Worm (Caenorhabditis elegans) whole organism, midembryonic: ENCODE results near the gene anp-1.

Experiments used
- T22C8.4 ChIP-seq: fragments of 200-800 bp; sonication (Bioruptor generic); IDR thresholded peaks from 2 replicates; pipeline ENCODE4 v1.3.6; 2022; ENCODE audit warnings: missing genetic modification characterization, missing compliant biosample characterization
- cog-1 ChIP-seq: sonication (generic microtip); optimal IDR thresholded peaks from 2 replicates; lab custom pipeline; 2016; ENCODE audit warnings: missing genetic modification characterization, missing compliant biosample characterization
- flt-1 ChIP-seq: fragments of 200-800 bp; sonication (Bioruptor generic); IDR thresholded peaks from 2 replicates; pipeline ENCODE4 v1.3.6; 2022; ENCODE audit warnings: missing genetic modification characterization, missing compliant biosample characterization
- klf-2 ChIP-seq: fragments of 200-800 bp; sonication (Bioruptor generic); conservative IDR thresholded peaks from 2 replicates; pipeline ENCODE4 v1.3.6; 2022; ENCODE audit warnings: missing genetic modification reagents, missing genetic modification characterization, missing compliant biosample characterization
- med-1 ChIP-seq: sonication (generic microtip); optimal IDR thresholded peaks from 2 replicates; lab custom pipeline; 2017; ENCODE audit warnings: missing genetic modification characterization, mild to moderate bottlenecking, missing compliant biosample characterization, antibody characterized with exemption, missing genetic modification reagents; ENCODE audit not compliant: insufficient read depth
- ref-1 ChIP-seq: fragments of 200-800 bp; sonication (Bioruptor generic); conservative IDR thresholded peaks from 2 replicates; pipeline ENCODE4 v1.3.6; 2022; ENCODE audit warnings: missing genetic modification reagents, missing genetic modification characterization, missing compliant biosample characterization
- tab-1 ChIP-seq: fragments of 200-800 bp; sonication (Bioruptor generic); IDR thresholded peaks from 2 replicates; pipeline ENCODE4 v1.3.6; 2022; ENCODE audit warnings: missing genetic modification characterization, missing compliant biosample characterization
- ztf-23 ChIP-seq: fragments of 200-800 bp; sonication (Bioruptor generic); IDR thresholded peaks from 2 replicates; pipeline ENCODE4 v1.3.6; 2022; ENCODE audit warnings: missing genetic modification reagents, missing genetic modification characterization, missing compliant biosample characterization
- ztf-29 ChIP-seq: fragments of 200-800 bp; sonication (Bioruptor generic); IDR thresholded peaks from 2 replicates; pipeline ENCODE4 v1.3.6; 2022; ENCODE audit warnings: missing genetic modification reagents, missing genetic modification characterization, missing compliant biosample characterization

Gene anp-1

DNA sequence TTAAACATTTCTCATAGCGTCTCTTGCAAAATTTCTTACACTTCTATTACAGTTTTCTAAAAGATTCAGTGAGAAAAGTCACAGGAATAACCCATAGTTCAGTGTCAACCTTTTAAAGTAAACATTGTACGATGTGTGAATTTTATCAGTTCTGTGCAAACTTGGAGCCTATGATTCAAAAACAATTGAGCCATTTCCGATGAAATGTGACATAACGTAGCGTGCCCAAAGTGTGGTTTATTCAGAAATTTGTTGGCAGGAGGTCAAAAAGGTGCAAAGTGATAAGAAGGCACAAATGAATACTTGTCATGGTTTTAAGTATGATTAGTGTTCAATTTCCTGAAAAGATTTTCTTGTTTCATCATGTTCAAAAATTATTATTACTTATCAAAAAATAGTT is 18.3 kb downstream of the anp-1 start:
- TF ChIP-seq ref-1 (GFP tag; lab: Robert Waterston, UW): no peak
- no peak for TF ChIP-seq flt-1
- no peak for TF ChIP-seq tab-1 (GFP tag; lab: Robert Waterston, UW)
- TF ChIP-seq T22C8.4 (GFP tag; lab: Robert Waterston, UW): no peak
- TF ChIP-seq cog-1 (tag; lab: Kevin White, UChicago): no peak
- no peak for TF ChIP-seq ztf-23 (GFP tag; lab: Robert Waterston, UW)
- TF ChIP-seq med-1 (GFP tag; lab: Kevin White, UChicago): no peak
- no peak for TF ChIP-seq klf-2 (GFP tag; lab: Robert Waterston, UW)
- no peak for TF ChIP-seq ztf-29 (GFP tag; lab: Robert Waterston, UW)

DNA sequence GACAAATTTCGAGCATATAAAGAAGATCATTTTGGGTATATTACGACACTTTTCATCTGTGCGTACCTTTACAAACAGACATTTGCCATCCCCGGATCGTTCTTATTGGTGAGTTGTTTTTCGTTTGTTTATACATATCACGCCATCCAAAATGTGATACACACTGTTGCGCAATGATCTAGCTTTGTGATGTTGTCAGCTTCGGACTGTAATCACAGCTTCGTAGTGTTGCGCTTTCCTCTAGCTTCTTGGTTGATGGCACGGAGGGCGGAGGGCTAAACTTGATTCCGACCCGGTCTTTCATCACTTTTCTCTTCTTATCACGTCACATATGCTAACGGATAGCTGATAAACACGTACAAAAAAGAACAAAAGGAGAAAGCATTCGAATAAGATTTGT is 20.1 kb downstream of the anp-1 start:
- no peak for TF ChIP-seq T22C8.4 (GFP tag; lab: Robert Waterston, UW)
- no peak for TF ChIP-seq flt-1
- TF ChIP-seq ztf-23 (GFP tag; lab: Robert Waterston, UW): no peak
- TF ChIP-seq med-1 (GFP tag; lab: Kevin White, UChicago): no peak
- no peak for TF ChIP-seq cog-1 (tag; lab: Kevin White, UChicago)
- no peak for TF ChIP-seq tab-1 (GFP tag; lab: Robert Waterston, UW)
- no peak for TF ChIP-seq ztf-29 (GFP tag; lab: Robert Waterston, UW)
- TF ChIP-seq ref-1 (GFP tag; lab: Robert Waterston, UW): no peak
- no peak for TF ChIP-seq klf-2 (GFP tag; lab: Robert Waterston, UW)

- TF ChIP-seq ztf-23 (GFP tag; lab: Robert Waterston, UW) (no peak), tab-1 (GFP tag; lab: Robert Waterston, UW) (no peak), med-1 (GFP tag; lab: Kevin White, UChicago) (no peak), ref-1 (GFP tag; lab: Robert Waterston, UW) (no peak), flt-1 (no peak), T22C8.4 (GFP tag; lab: Robert Waterston, UW) (no peak), klf-2 (GFP tag; lab: Robert Waterston, UW) (no peak), cog-1 (tag; lab: Kevin White, UChicago) (no peak), ztf-29 (GFP tag; lab: Robert Waterston, UW) (no peak)
Observed at ce11 chrV:12881396-12881795, 22.2 kb downstream of the anp-1 start.

- TF ChIP-seq tab-1 (GFP tag; lab: Robert Waterston, UW) (no peak), T22C8.4 (GFP tag; lab: Robert Waterston, UW) (no peak), flt-1 (no peak), ref-1 (GFP tag; lab: Robert Waterston, UW) (no peak), cog-1 (tag; lab: Kevin White, UChicago) (no peak)
Observed at ce11 chrV:12882370-12882769, 23.1 kb downstream of the anp-1 start.

ce11 chrV:12885860-12886259 is 26.6 kb downstream of the anp-1 start, which contains the start of gene glb-24:
Gene glb-24 (minus strand): TSS chrV:12885960.
- TF ChIP-seq ztf-23 (GFP tag; lab: Robert Waterston, UW) (no peak), flt-1 (no peak)

ce11 chrV:12895772-12896171 is 36.5 kb downstream of the anp-1 start, which contains the start of gene ttbk-7:
Gene ttbk-7 (minus strand): TSS chrV:12895872.
- TF ChIP-seq ztf-23 (GFP tag; lab: Robert Waterston, UW) (no peak), ztf-29 (GFP tag; lab: Robert Waterston, UW) (no peak), T22C8.4 (GFP tag; lab: Robert Waterston, UW) (no peak), tab-1 (GFP tag; lab: Robert Waterston, UW) (no peak), flt-1 (no peak), cog-1 (tag; lab: Kevin White, UChicago) (no peak), ref-1 (GFP tag; lab: Robert Waterston, UW) (no peak), klf-2 (GFP tag; lab: Robert Waterston, UW) (no peak), med-1 (GFP tag; lab: Kevin White, UChicago) (no peak)

DNA sequence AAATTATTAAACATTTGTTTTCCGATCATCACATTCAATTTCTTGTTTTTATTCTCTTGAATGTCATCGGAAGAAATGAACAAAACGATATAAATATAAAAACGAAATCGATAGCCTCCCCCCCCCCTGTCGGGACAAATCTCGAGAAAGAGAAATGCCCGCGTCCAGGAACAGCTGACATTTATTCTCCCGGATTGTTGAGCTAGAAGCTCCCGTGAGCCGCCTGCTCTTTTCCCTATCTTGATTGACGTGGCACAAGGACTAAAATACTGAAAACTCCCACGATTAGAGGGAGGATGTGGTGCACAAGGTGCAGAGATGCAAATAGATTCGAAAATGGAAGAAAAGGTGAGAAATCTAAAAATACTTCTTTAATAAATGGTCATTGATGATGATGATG is 37.6 kb downstream of the anp-1 start:
- TF ChIP-seq ref-1 (GFP tag; lab: Robert Waterston, UW) (no peak), T22C8.4 (GFP tag; lab: Robert Waterston, UW) (no peak), flt-1 (no peak), tab-1 (GFP tag; lab: Robert Waterston, UW) (no peak), klf-2 (GFP tag; lab: Robert Waterston, UW) (no peak), ztf-29 (GFP tag; lab: Robert Waterston, UW) (no peak), ztf-23 (GFP tag; lab: Robert Waterston, UW) (no peak), cog-1 (tag; lab: Kevin White, UChicago) (no peak), med-1 (GFP tag; lab: Kevin White, UChicago) (no peak)

DNA sequence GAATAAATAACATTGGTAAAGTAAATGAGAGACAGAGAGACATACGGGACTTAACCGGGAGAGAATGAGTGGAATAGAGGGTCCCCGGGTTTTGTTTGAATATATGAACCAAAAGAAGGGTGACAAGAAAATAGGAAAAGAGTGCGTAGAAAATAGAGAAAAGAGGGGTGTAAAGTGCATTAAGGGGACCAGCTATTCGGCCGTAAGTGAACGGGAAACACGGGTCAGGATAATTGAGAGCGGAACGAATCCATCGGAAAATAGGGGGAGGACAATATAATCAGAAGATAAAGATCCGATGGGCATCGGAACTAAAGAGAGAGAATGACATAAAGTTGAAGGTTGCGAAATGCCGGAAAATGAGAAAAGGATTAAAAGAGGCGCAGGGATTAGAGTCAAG is 38.1 kb downstream of the anp-1 start:
- no peak for TF ChIP-seq flt-1
- TF ChIP-seq ref-1 (GFP tag; lab: Robert Waterston, UW): no peak

DNA sequence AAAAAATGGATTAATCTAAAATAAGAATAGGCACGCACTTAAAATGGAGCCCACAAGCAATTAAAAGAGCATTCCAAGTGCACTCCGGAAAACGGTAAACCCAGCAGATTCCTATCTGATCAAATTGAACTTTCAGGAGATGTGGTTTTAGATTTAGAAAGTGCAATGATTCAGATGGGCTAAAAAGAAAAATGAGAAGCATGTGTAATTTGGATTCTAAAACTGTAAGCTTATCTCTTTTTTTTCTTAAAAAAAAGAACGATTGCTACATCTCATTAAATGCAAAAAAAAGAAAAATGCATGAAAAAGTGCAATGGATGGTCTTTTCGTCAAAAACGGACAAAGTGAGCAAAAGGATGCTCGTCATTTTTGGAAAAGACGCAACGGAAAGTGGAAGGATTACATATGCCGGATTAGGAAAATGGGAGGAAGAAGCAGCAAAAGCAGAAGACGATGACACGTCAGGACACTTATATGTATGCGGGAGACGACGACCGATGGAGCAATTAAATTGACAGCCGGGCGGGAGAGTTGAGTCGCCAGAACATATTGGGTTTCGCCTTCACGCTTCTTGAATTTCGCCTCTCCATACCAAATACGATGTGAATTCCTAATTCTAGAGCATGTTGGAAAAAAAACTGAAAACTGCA is 39.5 kb downstream of the anp-1 start:
- no peak for TF ChIP-seq ref-1 (GFP tag; lab: Robert Waterston, UW)
- TF ChIP-seq ztf-29 (GFP tag; lab: Robert Waterston, UW): no peak
- TF ChIP-seq cog-1 (tag; lab: Kevin White, UChicago): no peak
- no peak for TF ChIP-seq klf-2 (GFP tag; lab: Robert Waterston, UW)
- TF ChIP-seq flt-1: no peak
- TF ChIP-seq med-1 (GFP tag; lab: Kevin White, UChicago): no peak
- TF ChIP-seq ztf-23 (GFP tag; lab: Robert Waterston, UW): no peak
- TF ChIP-seq T22C8.4 (GFP tag; lab: Robert Waterston, UW): no peak
- no peak for TF ChIP-seq tab-1 (GFP tag; lab: Robert Waterston, UW)
